Fruit fly (Drosophila melanogaster) whole organism, embryonic: ENCODE results near the gene Sfp78E.

Experiments
- CG4707 ChIP-seq: fragments of 200-800 bp; sonication (Bioruptor generic); optimal IDR thresholded peaks from 2 replicates; lab custom pipeline; 2018; ENCODE audit warnings: missing biosample characterization, mild to moderate bottlenecking, missing genetic modification characterization, moderate library complexity
- Deaf1 ChIP-seq: fragments of 200-800 bp; optimal IDR thresholded peaks from 3 replicates; lab custom pipeline; 2019; ENCODE audit warnings: missing biosample characterization, mild to moderate bottlenecking, missing genetic modification characterization, moderate library complexity
- oc ChIP-seq: fragments of 200-800 bp; sonication (Bioruptor generic); optimal IDR thresholded peaks from 2 replicates; lab custom pipeline; 2018; ENCODE audit warnings: missing biosample characterization, mild to moderate bottlenecking, missing genetic modification characterization, moderate library complexity

DNA sequence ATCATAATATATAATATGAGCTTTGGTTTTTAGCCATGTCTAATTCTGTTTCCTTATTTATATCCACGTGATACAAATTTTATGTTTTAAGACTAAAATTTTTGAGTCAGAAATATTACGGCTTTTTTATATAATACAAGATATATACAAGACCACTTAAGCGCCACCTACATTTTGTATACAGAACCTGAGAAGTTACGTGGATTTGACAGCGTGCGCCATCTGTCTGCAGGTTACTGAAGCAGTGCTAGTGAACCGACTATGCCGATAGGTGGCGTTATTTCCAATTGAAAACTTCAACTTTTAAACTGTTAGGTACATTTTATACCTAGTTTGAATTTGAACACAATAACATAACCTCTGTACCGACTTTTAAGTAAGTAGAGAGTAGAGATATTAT, 31.1 kb downstream of the Sfp78E start:
- TF ChIP-seq oc (peak; percentile 25), Deaf1 (tag; lab: Kevin White, UChicago) (peak; percentile 21), CG4707 (GFP tag; lab: Kevin White, UChicago) (peak; percentile 36)
